Fruit fly (Drosophila melanogaster) whole organism, embryonic: ENCODE data around the gene Hgsnat.

ENCODE experiments used
- CG10147 ChIP-seq: fragments of 200-800 bp; sonication (Bioruptor generic); optimal IDR thresholded peaks from 2 replicates; lab custom pipeline; 2019; ENCODE audit warnings: missing biosample characterization, mild to moderate bottlenecking, missing genetic modification characterization, moderate library complexity
- CG10209 ChIP-seq: fragments of 200-800 bp; sonication (Bioruptor generic); optimal IDR thresholded peaks from 3 replicates; lab custom pipeline; 2017; ENCODE audit warnings: missing biosample characterization, mild to moderate bottlenecking, missing genetic modification characterization, missing genetic modification reagents
- CG1024 ChIP-seq: fragments of 200-800 bp; sonication (Bioruptor generic); IDR thresholded peaks from 2 replicates; pipeline ENCODE4 v1.3.6; 2022; ENCODE audit warnings: missing biosample characterization, missing genetic modification characterization
- CG12942 ChIP-seq: fragments of 200-800 bp; sonication (Bioruptor generic); optimal IDR thresholded peaks from 3 replicates; lab custom pipeline; 2016; ENCODE audit warnings: missing biosample characterization, missing genetic modification characterization
- CG13894 ChIP-seq: fragments of 200-800 bp; sonication (Bioruptor generic); optimal IDR thresholded peaks from 3 replicates; lab custom pipeline; 2018; ENCODE audit warnings: missing biosample characterization, mild to moderate bottlenecking, missing genetic modification characterization, moderate library complexity
- CG15514 ChIP-seq: fragments of 200-800 bp; sonication (Bioruptor generic); optimal IDR thresholded peaks from 3 replicates; lab custom pipeline; 2017; ENCODE audit warnings: missing biosample characterization, missing genetic modification characterization, mild to moderate bottlenecking, moderate library complexity, missing genetic modification reagents
- CG16779 ChIP-seq: fragments of 200-800 bp; sonication (Bioruptor generic); IDR thresholded peaks from 2 replicates; pipeline ENCODE4 v1.3.6; 2022; ENCODE audit warnings: missing biosample characterization, missing genetic modification characterization
- CG17568 ChIP-seq: fragments of 200-800 bp; sonication (Bioruptor generic); optimal IDR thresholded peaks from 2 replicates; lab custom pipeline; 2018; ENCODE audit warnings: missing biosample characterization, mild to moderate bottlenecking, missing genetic modification characterization, moderate library complexity
- CG2116 ChIP-seq: fragments of 200-800 bp; sonication (Bioruptor generic); optimal IDR thresholded peaks from 3 replicates; lab custom pipeline; 2018; ENCODE audit warnings: missing biosample characterization, mild to moderate bottlenecking, missing genetic modification characterization
- CG2202 ChIP-seq: fragments of 200-800 bp; sonication (Bioruptor generic); optimal IDR thresholded peaks from 2 replicates; lab custom pipeline; 2018; ENCODE audit warnings: missing biosample characterization, mild to moderate bottlenecking, missing genetic modification characterization
- CG31365 ChIP-seq: fragments of 200-800 bp; sonication (Bioruptor generic); optimal IDR thresholded peaks from 2 replicates; lab custom pipeline; 2018; ENCODE audit warnings: missing biosample characterization, mild to moderate bottlenecking, missing genetic modification characterization
- CG32532 ChIP-seq: fragments of 200-800 bp; sonication (Bioruptor generic); IDR thresholded peaks from 2 replicates; pipeline ENCODE4 v1.3.6; 2022; ENCODE audit warnings: missing biosample characterization, missing genetic modification characterization
- CG33213 ChIP-seq: fragments of 200-800 bp; sonication (Bioruptor generic); optimal IDR thresholded peaks from 3 replicates; lab custom pipeline; 2016; ENCODE audit warnings: missing biosample characterization, missing genetic modification characterization
- CG4617 ChIP-seq: fragments of 200-800 bp; sonication (Bioruptor generic); optimal IDR thresholded peaks from 3 replicates; lab custom pipeline; 2016; ENCODE audit warnings: missing biosample characterization, missing genetic modification characterization, borderline replicate concordance
- CG6254 ChIP-seq: fragments of 200-800 bp; sonication (Bioruptor generic); optimal IDR thresholded peaks from 3 replicates; lab custom pipeline; 2017; ENCODE audit warnings: mild to moderate bottlenecking, missing biosample characterization, missing genetic modification reagents, missing genetic modification characterization
- CG6765 ChIP-seq: fragments of 200-800 bp; sonication (Bioruptor generic); optimal IDR thresholded peaks from 3 replicates; lab custom pipeline; 2017; ENCODE audit warnings: missing biosample characterization, mild to moderate bottlenecking, missing genetic modification characterization
- CG8290 ChIP-seq, 3 experiments: fragments of 200-800 bp; sonication (Bioruptor generic); optimal IDR thresholded peaks; 2 replicates each; lab custom pipeline; 2016 to 2019; ENCODE audit warnings: missing biosample characterization in 3 of 3, missing genetic modification characterization in 3 of 3, mild to moderate bottlenecking in 2 of 3, moderate library complexity in 1 of 3
- Dref ChIP-seq: fragments of 200-800 bp; sonication (Bioruptor generic); IDR thresholded peaks from 2 replicates; pipeline ENCODE4 v1.3.6; 2022; ENCODE audit warnings: missing biosample characterization, missing genetic modification characterization
- Drgx ChIP-seq: fragments of 200-800 bp; sonication (Bioruptor generic); IDR thresholded peaks from 2 replicates; pipeline ENCODE4 v1.3.6; 2022; ENCODE audit warnings: missing biosample characterization, missing genetic modification characterization
- ERR ChIP-seq: fragments of 200-800 bp; sonication (Bioruptor generic); optimal IDR thresholded peaks from 2 replicates; lab custom pipeline; 2016; ENCODE audit warnings: missing biosample characterization, missing genetic modification characterization
- Fer3 ChIP-seq: fragments of 200-800 bp; sonication (Bioruptor generic); optimal IDR thresholded peaks from 2 replicates; lab custom pipeline; 2018; ENCODE audit warnings: missing biosample characterization, mild to moderate bottlenecking, missing genetic modification characterization, moderate library complexity
- Nf-YA ChIP-seq: fragments of 200-800 bp; sonication (Bioruptor generic); IDR thresholded peaks from 2 replicates; pipeline ENCODE4 v1.3.6; 2022; ENCODE audit warnings: missing biosample characterization, missing genetic modification characterization
- Rx ChIP-seq: fragments of 200-800 bp; sonication (Bioruptor generic); IDR thresholded peaks from 2 replicates; pipeline ENCODE4 v1.3.6; 2022; ENCODE audit warnings: missing biosample characterization, missing genetic modification characterization
- Sry-δ ChIP-seq: fragments of 200-800 bp; sonication (Bioruptor generic); optimal IDR thresholded peaks from 2 replicates; lab custom pipeline; 2016; ENCODE audit warnings: missing biosample characterization, missing genetic modification characterization
- Taf1 ChIP-seq: fragments of 200-800 bp; sonication (Bioruptor generic); IDR thresholded peaks from 2 replicates; pipeline ENCODE4 v1.3.6; 2022; ENCODE audit warnings: missing biosample characterization, missing genetic modification characterization
- Trl ChIP-seq, 3 experiments: fragments of >200 bp in 2 of 3; fragments of 200-800 bp in 1 of 3; sonication (Bioruptor generic) in 1 of 3; optimal IDR thresholded peaks; 2 replicates in 1 of 3; 3 replicates in 2 of 3; lab custom pipeline; 2016 to 2017; ENCODE audit warnings: missing biosample characterization in 1 of 3, missing genetic modification characterization in 1 of 3
- Vsx1 ChIP-seq: fragments of 200-800 bp; sonication (Bioruptor generic); optimal IDR thresholded peaks from 2 replicates; lab custom pipeline; 2017; ENCODE audit warnings: missing biosample characterization, mild to moderate bottlenecking, missing genetic modification characterization, missing genetic modification reagents
- ase ChIP-seq: fragments of 200-800 bp; sonication (Bioruptor generic); IDR thresholded peaks from 3 replicates; pipeline ENCODE4 v1.3.6; 2022; ENCODE audit warnings: missing biosample characterization, missing genetic modification characterization
- ato ChIP-seq: fragments of 200-800 bp; sonication (Bioruptor generic); IDR thresholded peaks from 2 replicates; pipeline ENCODE4 v1.3.6; 2022; ENCODE audit warnings: missing biosample characterization, missing genetic modification characterization; ENCODE audit not compliant: partially characterized antibody
- bab2 ChIP-seq: fragments of 200-800 bp; sonication (Bioruptor generic); optimal IDR thresholded peaks from 2 replicates; lab custom pipeline; 2016; ENCODE audit warnings: missing biosample characterization, missing genetic modification characterization
- bsh ChIP-seq, 2 experiments: fragments of 200-800 bp; sonication (Bioruptor generic); optimal IDR thresholded peaks; 2 replicates each; lab custom pipeline; 2017 to 2018; ENCODE audit warnings: mild to moderate bottlenecking in 2 of 2, missing biosample characterization in 2 of 2, missing genetic modification characterization in 2 of 2, moderate library complexity in 1 of 2
- cas ChIP-seq: fragments of 200-800 bp; sonication (Bioruptor generic); IDR thresholded peaks from 2 replicates; pipeline ENCODE4 v1.3.6; 2022; ENCODE audit warnings: missing biosample characterization, missing genetic modification characterization
- disco-r ChIP-seq: fragments of 200-800 bp; sonication (Bioruptor generic); optimal IDR thresholded peaks from 2 replicates; lab custom pipeline; 2016; ENCODE audit warnings: missing biosample characterization, missing genetic modification characterization
- dysf ChIP-seq: fragments of 200-800 bp; sonication (Bioruptor generic); IDR thresholded peaks from 3 replicates; pipeline ENCODE4 v1.3.6; 2022; ENCODE audit warnings: missing biosample characterization, missing genetic modification characterization
- esg ChIP-seq: fragments of 200-800 bp; sonication (Bioruptor generic); conservative IDR thresholded peaks from 2 replicates; pipeline ENCODE4 v1.3.6; 2022; ENCODE audit warnings: missing biosample characterization, missing genetic modification characterization
- gro ChIP-seq: fragments of 200-800 bp; sonication (Bioruptor generic); optimal IDR thresholded peaks from 2 replicates; lab custom pipeline; 2016; ENCODE audit warnings: missing biosample characterization, missing genetic modification characterization
- inv ChIP-seq: fragments of 200-800 bp; sonication (Bioruptor generic); IDR thresholded peaks from 2 replicates; pipeline ENCODE4 v1.3.6; 2022; ENCODE audit warnings: missing biosample characterization, missing genetic modification characterization; ENCODE audit not compliant: partially characterized antibody
- lab ChIP-seq: fragments of 200-800 bp; sonication (Bioruptor generic); optimal IDR thresholded peaks from 3 replicates; lab custom pipeline; 2017; ENCODE audit warnings: missing biosample characterization, missing genetic modification characterization, mild to moderate bottlenecking, moderate library complexity, missing genetic modification reagents
- nmo ChIP-seq: fragments of 200-800 bp; sonication (Bioruptor generic); optimal IDR thresholded peaks from 2 replicates; lab custom pipeline; 2018; ENCODE audit warnings: missing biosample characterization, mild to moderate bottlenecking, missing genetic modification characterization, moderate library complexity
- pros ChIP-seq: fragments of 200-800 bp; sonication (Bioruptor generic); optimal IDR thresholded peaks from 3 replicates; lab custom pipeline; 2019; ENCODE audit warnings: missing biosample characterization, mild to moderate bottlenecking, missing genetic modification characterization, moderate library complexity
- row ChIP-seq: fragments of 200-800 bp; sonication (Bioruptor generic); IDR thresholded peaks from 3 replicates; pipeline ENCODE4 v1.3.6; 2022; ENCODE audit warnings: missing biosample characterization, missing genetic modification characterization
- sc ChIP-seq, 3 experiments: fragments of >200 bp in 2 of 3; fragments of 200-800 bp in 1 of 3; sonication (Bioruptor generic) in 1 of 3; optimal IDR thresholded peaks; 2 replicates in 2 of 3; 3 replicates in 1 of 3; lab custom pipeline; 2017; ENCODE audit warnings: mild to moderate bottlenecking in 1 of 3, missing biosample characterization in 1 of 3, missing genetic modification characterization in 1 of 3, missing genetic modification reagents in 1 of 3
- sens ChIP-seq: fragments of 200-800 bp; sonication (Bioruptor generic); peaks from one replicate; lab custom pipeline; 2016; ENCODE audit warnings: missing biosample characterization, missing genetic modification characterization
- vnd ChIP-seq: fragments of 200-800 bp; sonication (Bioruptor generic); IDR thresholded peaks from 3 replicates; pipeline ENCODE4 v1.3.6; 2022; ENCODE audit warnings: missing biosample characterization, missing genetic modification characterization; ENCODE audit not compliant: partially characterized antibody
- yki ChIP-seq: fragments of >200 bp; optimal IDR thresholded peaks from 3 replicates; lab custom pipeline; 2018

Gene Hgsnat

DNA sequence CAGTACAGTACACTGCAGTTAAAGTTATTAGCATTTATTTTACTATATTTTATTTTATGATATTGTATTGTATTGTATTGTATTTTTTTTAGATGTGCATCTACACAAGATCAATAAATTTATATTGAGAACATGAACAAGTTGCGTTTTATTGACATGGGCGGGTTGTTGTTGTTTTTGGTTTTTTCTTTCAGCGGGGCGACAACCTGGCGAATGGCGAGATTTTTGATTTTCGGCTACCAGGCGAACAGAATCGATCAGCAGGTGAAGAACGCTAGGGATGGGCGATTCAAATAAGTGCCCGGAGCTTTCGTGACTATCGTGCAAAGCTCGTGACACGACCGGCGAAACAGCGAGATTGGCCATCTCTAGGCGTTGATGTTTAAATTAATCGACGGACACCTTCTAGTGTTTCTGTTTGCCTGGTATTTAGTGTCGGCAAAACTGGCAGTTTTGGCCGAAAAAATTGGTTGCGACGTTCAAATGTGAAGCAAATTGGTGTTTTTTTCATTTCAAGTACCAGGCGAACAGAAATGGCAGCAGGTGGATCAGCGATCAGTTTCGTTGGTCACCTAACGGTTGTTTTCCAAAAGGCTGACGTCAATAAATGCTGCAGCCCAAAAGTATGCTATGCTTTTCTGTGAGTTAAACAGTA is 37.4 kb downstream of the Hgsnat start (continued):
- TF ChIP-seq ase (GFP tag; lab: Robert Waterston, UW): no peak
- TF ChIP-seq disco-r (GFP tag; lab: Kevin White, UChicago): no peak
- TF ChIP-seq CG15514: peak; percentile 18
- TF ChIP-seq vnd: peak; percentile 91
- peak; percentile 33 for TF ChIP-seq nmo
- TF ChIP-seq sc (optimal IDR thresholded peaks at IDR 0.05; lab: Kevin White, UChicago): no peak
- TF ChIP-seq sc (GFP tag; optimal IDR thresholded peaks at IDR 0.05; lab: Kevin White, UChicago): no peak
- peak; percentile 96 for TF ChIP-seq ato (GFP tag; lab: Robert Waterston, UW)
- peak; percentile 44; the same call in 1 of the 2 replicates for TF ChIP-seq CG32532 (GFP tag; lab: Robert Waterston, UW)
- TF ChIP-seq yki (lab: Kevin White, UChicago): no peak
- TF ChIP-seq bab2 (GFP tag; lab: Kevin White, UChicago): no peak
- peak; percentile 38 for TF ChIP-seq pros (GFP tag; lab: Kevin White, UChicago)
- TF ChIP-seq dysf (GFP tag; lab: Robert Waterston, UW): peak; percentile 45; the same call in 1 of the 3 replicates
- no peak for TF ChIP-seq Fer3
- no peak for TF ChIP-seq CG17568 (GFP tag; lab: Kevin White, UChicago)
- peak; percentile 90 for TF ChIP-seq inv (GFP tag; lab: Robert Waterston, UW)
- no peak for TF ChIP-seq CG2202
- no peak for TF ChIP-seq CG4617 (GFP tag; lab: Kevin White, UChicago)
- peak; percentile 92 for TF ChIP-seq CG33213 (GFP tag; lab: Kevin White, UChicago)
- no peak for TF ChIP-seq ERR (GFP tag; lab: Kevin White, UChicago)
- TF ChIP-seq CG12942 (GFP tag; lab: Kevin White, UChicago): no peak
- TF ChIP-seq Trl (optimal IDR thresholded peaks at IDR 0.05; lab: Kevin White, UChicago): no peak
- no peak for TF ChIP-seq Trl (GFP tag; optimal IDR thresholded peaks at IDR 0.05; lab: Kevin White, UChicago)
- peak; percentile 37; the same call in 1 of the 2 replicates for TF ChIP-seq Dref (GFP tag; lab: Robert Waterston, UW)
- no peak for TF ChIP-seq Taf1 (GFP tag; lab: Robert Waterston, UW)
- peak; percentile 38 for TF ChIP-seq lab
- TF ChIP-seq esg (GFP tag; lab: Robert Waterston, UW): no peak
- peak; percentile 24 for TF ChIP-seq CG2116
- TF ChIP-seq Sry-δ: peak; percentile 91
- TF ChIP-seq, all 482 proteins: peak for 126

DNA sequence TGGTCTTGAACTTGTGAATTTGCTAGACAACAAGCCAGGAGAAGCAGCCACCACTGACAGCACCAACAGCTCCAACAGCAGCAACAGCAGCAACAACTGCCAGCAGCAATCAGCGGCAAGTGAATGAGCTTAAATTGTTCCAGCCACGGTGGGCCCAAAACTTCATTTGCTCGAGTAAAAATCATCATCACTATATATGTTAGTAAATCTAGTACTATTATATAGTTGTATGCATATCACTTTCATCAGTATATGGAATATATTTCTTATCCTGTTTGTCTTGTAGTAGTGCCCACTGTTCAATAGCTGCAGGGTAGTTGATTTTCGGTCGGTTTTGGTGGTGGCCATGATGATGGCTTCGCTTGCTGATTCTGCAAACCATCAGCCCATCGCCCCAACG is 40.3 kb downstream of the Hgsnat start:
- TF ChIP-seq CG31365 (tag; lab: Kevin White, UChicago) (no peak), sens (GFP tag; lab: Kevin White, UChicago) (peak; percentile 54), CG10209 (GFP tag; lab: Kevin White, UChicago) (no peak), inv (GFP tag; lab: Robert Waterston, UW) (no peak), Drgx (peak; percentile 48; the same call in 1 of the 2 replicates), Rx (no peak), CG10147 (no peak), CG6765 (GFP tag; lab: Kevin White, UChicago) (no peak), row (GFP tag; lab: Robert Waterston, UW) (0 out of 3 replicates have a peak, but pooled peaks have one; percentile 11), bsh (GFP tag; optimal IDR thresholded peaks at IDR 0.05; lab: Kevin White, UChicago) (peak in 1 of 2 experiments; percentile 28), cas (GFP tag; lab: Robert Waterston, UW) (no peak), gro (GFP tag; lab: Kevin White, UChicago) (no peak), CG6254 (GFP tag; lab: Kevin White, UChicago) (no peak), CG1024 (GFP tag; lab: Robert Waterston, UW) (no peak), Vsx1 (GFP tag; lab: Kevin White, UChicago) (no peak), CG13894 (no peak), CG8290 (GFP tag; optimal IDR thresholded peaks at IDR 0.05; lab: Kevin White, UChicago) (no peak), CG8290 (tag; optimal IDR thresholded peaks at IDR 0.05; lab: Kevin White, UChicago) (no peak), Nf-YA (no peak), CG16779 (GFP tag; lab: Robert Waterston, UW) (no peak)
- TF ChIP-seq, all 482 proteins: peak for 4
